Fruit fly (Drosophila melanogaster): Measurements from ENCODE around the gene zetaCOP.
A peak's percentile ranks its signal among the peaks of the same experiment; 100 is the strongest.

The zetaCOP gene

DNA sequence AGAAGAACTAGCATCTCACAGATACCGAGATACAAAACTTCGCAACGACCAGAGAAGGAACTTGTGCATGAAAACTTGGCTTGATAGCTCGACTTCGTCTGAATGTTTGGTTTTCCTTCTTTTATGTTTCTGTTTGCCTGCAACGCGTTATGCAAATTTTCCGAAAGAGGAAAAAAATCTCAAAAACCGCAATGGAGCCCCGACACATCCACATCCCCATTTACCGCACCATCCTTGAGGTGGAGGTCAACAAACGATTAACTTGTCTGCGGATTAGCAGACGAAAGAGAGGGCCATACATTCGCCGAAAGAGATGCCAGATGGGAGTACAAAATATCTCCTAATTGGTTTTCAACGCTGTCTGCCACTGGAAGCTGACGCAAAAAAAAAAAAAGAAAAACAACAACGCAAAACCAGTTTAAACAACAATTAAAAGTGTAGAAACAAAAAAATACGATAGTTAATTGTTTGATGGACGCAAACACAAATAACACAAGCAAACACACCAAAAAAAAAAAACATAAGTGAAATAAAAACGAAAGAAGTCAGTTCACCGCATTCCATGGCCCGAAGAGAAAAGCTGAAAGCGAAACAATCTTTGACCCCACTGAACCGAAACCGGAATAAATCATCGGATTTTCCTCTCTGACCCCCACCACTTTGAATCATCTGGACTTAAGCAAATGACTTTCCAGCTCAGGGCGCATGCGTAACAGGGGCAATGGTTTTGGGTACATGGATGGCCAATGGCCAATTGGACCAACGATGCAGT lies 21.9 kb upstream of the zetaCOP start:
- TF ChIP-seq sage (GFP tag; optimal IDR thresholded peaks at IDR 0.05) (no peak), sv (GFP tag; optimal IDR thresholded peaks at IDR 0.05) (no peak), HLH106 (tag; optimal IDR thresholded peaks at IDR 0.05) (no peak), GATAd (GFP tag; optimal IDR thresholded peaks at IDR 0.05) (no peak), psq (GFP tag; optimal IDR thresholded peaks at IDR 0.05) (no peak), Hr78 (GFP tag; optimal IDR thresholded peaks at IDR 0.05) (no peak), CG32264 (GFP tag; optimal IDR thresholded peaks at IDR 0.05) (no peak), ey (GFP tag; optimal IDR thresholded peaks at IDR 0.05) (no peak), CG9705 (GFP tag; optimal IDR thresholded peaks at IDR 0.05) (no peak), OdsH (GFP tag; optimal IDR thresholded peaks at IDR 0.05) (no peak), h (GFP tag; optimal IDR thresholded peaks at IDR 0.05) (no peak)

- no peak for TF ChIP-seq Hnf4 (GFP tag; optimal IDR thresholded peaks at IDR 0.05)
- peak; percentile 7 for TF ChIP-seq h (GFP tag; optimal IDR thresholded peaks at IDR 0.05)
- TF ChIP-seq rgr (GFP tag; optimal IDR thresholded peaks at IDR 0.05), result peak; percentile 14
- TF ChIP-seq Vsx2 (GFP tag; optimal IDR thresholded peaks at IDR 0.05; ENCODE audit: partially characterized antibody), result peak; percentile 57
- TF ChIP-seq CG32264 (GFP tag; optimal IDR thresholded peaks at IDR 0.05), result no peak
- no peak for TF ChIP-seq Rel (GFP tag; optimal IDR thresholded peaks at IDR 0.05)
- peak; percentile 97 for TF ChIP-seq Rel (tag; optimal IDR thresholded peaks at IDR 0.05)
Observed at dm6 chr3L:16693844-16694243, 20.5 kb upstream of the zetaCOP start.

dm6 chr3L:16690055-16690454 lies 16.7 kb upstream of the zetaCOP start:
- peak; percentile 85 for TF ChIP-seq Dfd (GFP tag; optimal IDR thresholded peaks at IDR 0.05)
- TF ChIP-seq Hr83 (GFP tag; optimal IDR thresholded peaks at IDR 0.05; ENCODE audit: poor library complexity, severe bottlenecking), result no peak

DNA sequence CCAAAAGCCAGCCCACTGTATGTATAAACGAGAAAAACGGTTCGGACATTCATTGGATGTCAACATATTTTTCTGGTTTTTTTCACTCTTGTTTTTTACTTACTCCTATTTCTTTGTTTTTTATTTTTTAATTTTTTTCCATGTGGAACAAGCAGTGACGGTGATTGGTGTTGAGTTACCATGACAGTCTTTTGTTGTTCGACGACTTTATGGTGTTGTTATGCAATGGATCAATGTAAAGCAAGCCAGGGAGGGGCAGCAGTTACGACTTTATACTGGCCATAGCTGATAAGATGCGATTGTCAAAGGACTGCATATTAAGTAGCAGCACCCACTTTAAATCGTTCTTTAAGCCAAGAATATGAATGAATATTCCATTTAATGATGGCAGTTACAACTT lies 16.1 kb upstream of the zetaCOP start:
- TF ChIP-seq N (GFP tag; optimal IDR thresholded peaks at IDR 0.05) (no peak), dl (GFP tag; optimal IDR thresholded peaks at IDR 0.05; ENCODE audit: insufficient read depth in 1 of 2, partially characterized antibody in 2 of 2) (no peak), lola (GFP tag; optimal IDR thresholded peaks at IDR 0.05) (no peak), Jra (GFP tag; optimal IDR thresholded peaks at IDR 0.05) (no peak), Abd-B (GFP tag; optimal IDR thresholded peaks at IDR 0.05) (no peak)

- TF ChIP-seq brk (GFP tag; optimal IDR thresholded peaks at IDR 0.05), result no peak
- TF ChIP-seq jim (GFP tag; optimal IDR thresholded peaks at IDR 0.05), result no peak
- no peak for TF ChIP-seq woc (GFP tag; optimal IDR thresholded peaks at IDR 0.05)
- no peak for TF ChIP-seq dsf (GFP tag; optimal IDR thresholded peaks at IDR 0.05; ENCODE audit: borderline replicate concordance)
- no peak for TF ChIP-seq Dif (GFP tag; optimal IDR thresholded peaks at IDR 0.05; ENCODE audit: partially characterized antibody)
- no peak for TF ChIP-seq psq (GFP tag; optimal IDR thresholded peaks at IDR 0.05)
- TF ChIP-seq foxo (GFP tag; optimal IDR thresholded peaks at IDR 0.05), result no peak
- TF ChIP-seq CG32264 (GFP tag; optimal IDR thresholded peaks at IDR 0.05), result no peak
- TF ChIP-seq tai (GFP tag; optimal IDR thresholded peaks at IDR 0.05), result no peak
- no peak for TF ChIP-seq h (GFP tag; optimal IDR thresholded peaks at IDR 0.05)
- no peak for TF ChIP-seq Sp1 (GFP tag; optimal IDR thresholded peaks at IDR 0.05)
- TF ChIP-seq lola (GFP tag; optimal IDR thresholded peaks at IDR 0.05), result no peak
- TF ChIP-seq Rel (GFP tag; optimal IDR thresholded peaks at IDR 0.05), result no peak
- TF ChIP-seq Rel (tag; optimal IDR thresholded peaks at IDR 0.05), result no peak
- no peak for TF ChIP-seq sage (GFP tag; optimal IDR thresholded peaks at IDR 0.05)
- TF ChIP-seq pan (optimal IDR thresholded peaks at IDR 0.05), result no peak
Observed at dm6 chr3L:16683007-16683406, 9.7 kb upstream of the zetaCOP start.
